Worm (Caenorhabditis elegans) whole organism, dauer: ENCODE results near the gene bra-1.

Source experiments
- unc-62 ChIP-seq: sonication (generic microtip); optimal IDR thresholded peaks from 2 replicates; lab custom pipeline; 2017; ENCODE audit warnings: missing biosample characterization, missing genetic modification reagents, missing genetic modification characterization

The bra-1 gene

ce11 chrX:13592367-13592766, 5.9 kb upstream of the bra-1 start, which contains the start of gene F54B11.4:
Gene F54B11.4, plus strand, starts transcription at chrX:13592667.
- no peak for TF ChIP-seq unc-62 (GFP tag; lab: Kevin White, UChicago)

- no peak for TF ChIP-seq unc-62 (GFP tag; lab: Kevin White, UChicago)
These were observed 2.1 kb upstream of the bra-1 start, which contains the start of gene F54B11.5 for ce11 chrX:13596003-13596767. Gene F54B11.5, minus strand, starts transcription at chrX:13596068.

- no peak for TF ChIP-seq unc-62 (GFP tag; lab: Kevin White, UChicago)
These were observed 1.9 kb downstream of the bra-1 start, which contains the start of gene F54B11.7 for ce11 chrX:13600136-13600535. Gene F54B11.7, plus strand, starts transcription at chrX:13600436.

- TF ChIP-seq unc-62 (GFP tag; lab: Kevin White, UChicago), result no peak
These were observed 5.6 kb downstream of the bra-1 start, which contains the start of gene F54B11.8 for ce11 chrX:13603826-13604225. Gene F54B11.8, minus strand, starts transcription at chrX:13603926.

ce11 chrX:13604946-13605617, 6.8 kb downstream of the bra-1 start, which contains the start of gene F54B11.9:
Gene F54B11.9, plus strand, starts transcription at chrX:13605567.
- TF ChIP-seq unc-62 (GFP tag; lab: Kevin White, UChicago), result no peak

ce11 chrX:13605854-13606253, 7.6 kb downstream of the bra-1 start:
- TF ChIP-seq unc-62 (GFP tag; lab: Kevin White, UChicago), result no peak

ce11 chrX:13610040-13610439, 11.8 kb downstream of the bra-1 start:
- TF ChIP-seq unc-62 (GFP tag; lab: Kevin White, UChicago), result no peak

- TF ChIP-seq unc-62 (GFP tag; lab: Kevin White, UChicago), result no peak
These were observed 16.9 kb downstream of the bra-1 start for ce11 chrX:13615181-13615580.

ce11 chrX:13618574-13618973, 20.3 kb downstream of the bra-1 start, which contains the start of gene nlp-53:
Gene nlp-53, plus strand, starts transcription at chrX:13618874.
- TF ChIP-seq unc-62 (GFP tag; lab: Kevin White, UChicago), result no peak

- TF ChIP-seq unc-62 (GFP tag; lab: Kevin White, UChicago), result no peak
These were observed 23.4 kb downstream of the bra-1 start, which contains the start of gene Y12A6A.1 for ce11 chrX:13621628-13622027. Gene Y12A6A.1, minus strand, starts transcription at chrX:13621728.

- no peak for TF ChIP-seq unc-62 (GFP tag; lab: Kevin White, UChicago)
These were observed 32.9 kb downstream of the bra-1 start, which contains the start of gene nlg-1 for ce11 chrX:13631122-13631672. Gene nlg-1, minus strand, starts transcription at chrX:13631172.

ce11 chrX:13632245-13632644, 34.0 kb downstream of the bra-1 start:
- TF ChIP-seq unc-62 (GFP tag; lab: Kevin White, UChicago), result no peak

ce11 chrX:13633032-13633431, 34.8 kb downstream of the bra-1 start:
- TF ChIP-seq unc-62 (GFP tag; lab: Kevin White, UChicago), result no peak

ce11 chrX:13633876-13634479, 35.7 kb downstream of the bra-1 start:
- TF ChIP-seq unc-62 (GFP tag; lab: Kevin White, UChicago), result no peak

ce11 chrX:13637526-13637925, 39.3 kb downstream of the bra-1 start:
- no peak for TF ChIP-seq unc-62 (GFP tag; lab: Kevin White, UChicago)
